Worm (Caenorhabditis elegans) whole organism, L3 larva: ENCODE data around the gene F32G8.2.

ENCODE experiments used
- ceh-16 ChIP-seq: sonication (generic microtip); optimal IDR thresholded peaks from 2 replicates; lab custom pipeline; 2017; ENCODE audit warnings: missing biosample characterization, missing genetic modification characterization
- egl-27 ChIP-seq: sonication (generic microtip); optimal IDR thresholded peaks from 4 replicates; lab custom pipeline; 2017; ENCODE audit warnings: missing biosample characterization, missing genetic modification reagents, missing genetic modification characterization
- nhr-28 ChIP-seq: fragments of 150-350 bp; optimal IDR thresholded peaks from 2 replicates; lab custom pipeline; 2014; ENCODE audit warnings: missing biosample characterization, missing genetic modification characterization
- pha-4 ChIP-seq: fragments of 150-350 bp; optimal IDR thresholded peaks from 2 replicates; lab custom pipeline; 2014; ENCODE audit warnings: missing biosample characterization, missing genetic modification reagents, missing genetic modification characterization
- ztf-11 ChIP-seq: fragments of 150-350 bp; optimal IDR thresholded peaks from 2 replicates; lab custom pipeline; 2014; ENCODE audit warnings: missing biosample characterization, missing genetic modification characterization

DNA sequence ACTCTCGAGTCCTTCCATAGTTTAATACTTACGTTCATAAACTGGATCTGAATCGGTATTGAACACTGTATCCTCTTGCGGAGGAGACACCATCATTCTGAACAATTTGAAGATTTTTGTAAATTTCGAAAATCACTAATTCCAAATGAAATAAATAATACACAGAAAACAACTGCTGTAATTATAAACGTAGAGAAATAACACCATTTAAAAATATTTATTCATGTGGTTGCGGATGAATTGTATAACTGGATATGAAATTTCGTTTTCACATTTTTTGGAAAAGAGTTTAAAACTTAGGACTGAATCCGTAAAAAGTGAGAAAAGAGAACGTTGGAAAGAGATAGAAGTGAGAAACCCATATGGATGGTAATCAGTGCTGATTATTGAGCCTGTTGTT lies 28.4 kb downstream of the F32G8.2 start, which contains the start of gene mics-1:
- TF ChIP-seq ztf-11 (tag; lab: Kevin White, UChicago) = no peak
- no peak for TF ChIP-seq nhr-28 (tag; lab: Kevin White, UChicago)
- TF ChIP-seq pha-4 (tag; lab: Kevin White, UChicago) = no peak
- TF ChIP-seq ceh-16 (tag; lab: Kevin White, UChicago) = no peak
- no peak for TF ChIP-seq egl-27 (tag; lab: Kevin White, UChicago)
